Worm (Caenorhabditis elegans): Measurements from ENCODE around the gene srlf-12.

Gene srlf-12

ce11 chrIV:10918877-10919560 is 27.1 kb upstream of the srlf-12 start (continued):
- TF ChIP-seq rnt-1 (tag; optimal IDR thresholded peaks at IDR 0.05) (peak; percentile 70), ama-1 (optimal IDR thresholded peaks at IDR 0.05) (no peak), tlp-1 (tag; optimal IDR thresholded peaks at IDR 0.05) (no peak), nhr-12 (tag; optimal IDR thresholded peaks at IDR 0.05) (no peak), ets-5 (GFP tag; IDR thresholded peaks at IDR 0.05) (no peak), vab-15 (tag; optimal IDR thresholded peaks at IDR 0.05) (no peak), aha-1 (tag; optimal IDR thresholded peaks at IDR 0.05) (peak; percentile 48), lin-35 (GFP tag; optimal IDR thresholded peaks at IDR 0.05) (peak; percentile 72 to 76), ceh-82 (tag; optimal IDR thresholded peaks at IDR 0.05) (peak; percentile 48 to 81 (median 50)), ceh-88 (GFP tag; IDR thresholded peaks at IDR 0.05) (peak; percentile 46; the same call in 1 of the 2 replicates), lin-13 (GFP tag; optimal IDR thresholded peaks at IDR 0.05) (peak; percentile 74), ztf-11 (tag; optimal IDR thresholded peaks at IDR 0.05) (no peak), egl-27 (tag; optimal IDR thresholded peaks at IDR 0.05) (peak in 1 of 2 experiments; percentile 63)

- TF ChIP-seq lin-15B (tag; optimal IDR thresholded peaks at IDR 0.05), result no peak
- no peak for TF ChIP-seq zip-4 (GFP tag; optimal IDR thresholded peaks at IDR 0.05)
- TF ChIP-seq hpl-2 (GFP tag; optimal IDR thresholded peaks at IDR 0.05), result no peak
- no peak for TF ChIP-seq C34B4.2 (tag; optimal IDR thresholded peaks at IDR 0.05)
- TF ChIP-seq nhr-85 (tag), result peak; percentile 49
Measured at ce11 chrIV:10916134-10916533, 24.2 kb upstream of the srlf-12 start.

- TF ChIP-seq fkh-8 (tag; optimal IDR thresholded peaks at IDR 0.05) (no peak), nhr-90 (tag; optimal IDR thresholded peaks at IDR 0.05; ENCODE audit: poor library complexity) (no peak), fos-1 (tag; optimal IDR thresholded peaks at IDR 0.05) (no peak), tbx-2 (tag; optimal IDR thresholded peaks at IDR 0.05) (no peak), lir-3 (tag; optimal IDR thresholded peaks at IDR 0.05; ENCODE audit: poor library complexity) (no peak), snu-23 (GFP tag; optimal IDR thresholded peaks at IDR 0.05) (no peak), fkh-4 (tag; optimal IDR thresholded peaks at IDR 0.05; ENCODE audit: borderline replicate concordance) (no peak), hlh-4 (tag; optimal IDR thresholded peaks at IDR 0.05) (no peak), Y116A8C.19 (tag; optimal IDR thresholded peaks at IDR 0.05; ENCODE audit: borderline replicate concordance) (no peak), aly-2 (tag; optimal IDR thresholded peaks at IDR 0.05) (no peak), nhr-77 (tag; optimal IDR thresholded peaks at IDR 0.05) (no peak), efl-1 (optimal IDR thresholded peaks at IDR 0.05) (no peak), efl-1 (GFP tag; optimal IDR thresholded peaks at IDR 0.05 in 1 of 2) (no peak), nhr-71 (tag; optimal IDR thresholded peaks at IDR 0.05) (no peak), C16A3.4 (tag; optimal IDR thresholded peaks at IDR 0.05) (no peak), nhr-28 (tag; optimal IDR thresholded peaks at IDR 0.05) (no peak), mdl-1 (tag; optimal IDR thresholded peaks at IDR 0.05) (no peak), C34B4.2 (tag; optimal IDR thresholded peaks at IDR 0.05) (no peak), ets-5 (GFP tag; IDR thresholded peaks at IDR 0.05) (no peak), lin-15B (tag; optimal IDR thresholded peaks at IDR 0.05) (no peak), unc-62 (GFP tag; optimal IDR thresholded peaks at IDR 0.05) (no peak)
Measured at ce11 chrIV:10915388-10915787, 23.5 kb upstream of the srlf-12 start, which contains the start of gene ZK593.3. Gene ZK593.3 (plus strand): TSS chrIV:10915688.

ce11 chrIV:10913081-10913480 is 21.2 kb upstream of the srlf-12 start, which contains the start of gene ZK593.2:
Gene ZK593.2 (plus strand): TSS chrIV:10913381.
- no peak for TF ChIP-seq mep-1 (tag; optimal IDR thresholded peaks at IDR 0.05)
- TF ChIP-seq mab-9 (GFP tag; IDR thresholded peaks at IDR 0.05), result no peak
- TF ChIP-seq dsc-1 (tag; optimal IDR thresholded peaks at IDR 0.05), result no peak
- no peak for TF ChIP-seq unc-62 (GFP tag; optimal IDR thresholded peaks at IDR 0.05)
- no peak for TF ChIP-seq efl-3 (GFP tag; optimal IDR thresholded peaks at IDR 0.05)
- no peak for TF ChIP-seq nhr-71 (tag; optimal IDR thresholded peaks at IDR 0.05)
- no peak for TF ChIP-seq unc-30 (tag; optimal IDR thresholded peaks at IDR 0.05)
- TF ChIP-seq dpl-1 (GFP tag; optimal IDR thresholded peaks at IDR 0.05), result no peak
- TF ChIP-seq egl-27 (tag; optimal IDR thresholded peaks at IDR 0.05), result no peak
- TF ChIP-seq nhr-19 (GFP tag; conservative IDR thresholded peaks at IDR 0.05), result no peak

All from whole organism, L1 larva.